Worm (Caenorhabditis elegans) whole organism, L4/young adult: Measurements from ENCODE around the gene rei-2.

ENCODE experiments used
- W03F9.2 ChIP-seq: fragments of 150-350 bp; optimal IDR thresholded peaks from 2 replicates; lab custom pipeline; 2014; ENCODE audit warnings: missing biosample characterization, missing genetic modification characterization
- dao-5 ChIP-seq: sonication (generic microtip); optimal IDR thresholded peaks from 2 replicates; lab custom pipeline; 2016; ENCODE audit warnings: missing genotype, missing genetic modification characterization, moderate library complexity, missing compliant biosample characterization
- him-1 ChIP-seq: sonication (generic microtip); optimal IDR thresholded peaks from 2 replicates; lab custom pipeline; 2016; ENCODE audit warnings: missing genotype, missing genetic modification reagents, missing genetic modification characterization, missing compliant biosample characterization

DNA sequence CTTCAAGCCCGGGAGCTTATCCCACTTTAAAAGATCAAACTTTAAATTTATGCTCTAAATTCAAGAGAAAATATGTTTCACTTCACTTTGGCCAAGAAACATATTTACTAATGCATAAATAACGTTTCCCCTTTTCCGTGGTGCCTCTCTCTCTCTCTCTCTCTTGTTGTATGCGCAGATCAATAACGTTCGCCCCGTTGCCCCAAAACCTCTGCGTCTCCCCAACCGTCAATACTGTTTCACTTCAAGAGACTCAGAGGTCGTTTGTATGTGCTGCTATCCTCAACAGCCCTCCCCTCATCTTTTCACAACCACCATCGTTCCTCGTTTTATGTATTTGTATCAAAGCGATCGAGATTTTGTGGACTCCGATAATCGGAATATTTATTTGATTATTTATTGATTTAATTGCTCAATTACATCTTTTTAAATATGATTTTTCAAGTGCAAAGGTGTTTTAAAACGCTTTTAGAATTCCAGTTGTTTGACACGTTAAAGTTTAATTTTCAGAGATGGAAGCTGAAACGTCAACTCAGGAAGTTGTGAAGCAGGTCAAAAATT is 15.8 kb upstream of the rei-2 start, which contains the start of gene ife-4:
- TF ChIP-seq W03F9.2 (tag; lab: Kevin White, UChicago) (no peak), him-1 (tag; lab: Kevin White, UChicago) (peak; percentile 15), dao-5 (tag; lab: Kevin White, UChicago) (no peak)
